Fruit fly (Drosophila melanogaster): ENCODE results near the gene ebd2.

Gene ebd2

DNA sequence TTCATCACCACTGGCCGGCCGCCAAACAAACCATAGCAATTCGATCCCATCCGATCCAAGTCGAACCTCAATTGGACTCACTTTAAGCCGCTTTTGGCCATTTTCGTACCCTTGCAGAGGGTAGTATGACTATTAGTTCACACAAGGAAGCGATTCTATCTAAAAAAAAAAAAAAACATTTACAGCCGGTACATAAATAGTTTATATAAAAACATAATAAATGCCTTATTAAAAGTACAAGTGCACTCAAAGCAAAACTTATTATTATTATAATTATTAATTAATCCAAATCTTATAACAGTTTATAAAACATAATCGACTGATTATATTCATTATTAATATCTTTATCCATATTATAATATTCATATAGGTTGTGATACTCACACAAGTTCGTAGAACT is 7.3 kb upstream of the ebd2 start, which contains the start of gene CG12971:
Gene CG12971 (minus strand): TSS at position 101 of the 400 bp plus-strand sequence.
- TF ChIP-seq CG17801 (GFP tag; optimal IDR thresholded peaks at IDR 0.05; ENCODE audit: partially characterized antibody) = no peak

DNA sequence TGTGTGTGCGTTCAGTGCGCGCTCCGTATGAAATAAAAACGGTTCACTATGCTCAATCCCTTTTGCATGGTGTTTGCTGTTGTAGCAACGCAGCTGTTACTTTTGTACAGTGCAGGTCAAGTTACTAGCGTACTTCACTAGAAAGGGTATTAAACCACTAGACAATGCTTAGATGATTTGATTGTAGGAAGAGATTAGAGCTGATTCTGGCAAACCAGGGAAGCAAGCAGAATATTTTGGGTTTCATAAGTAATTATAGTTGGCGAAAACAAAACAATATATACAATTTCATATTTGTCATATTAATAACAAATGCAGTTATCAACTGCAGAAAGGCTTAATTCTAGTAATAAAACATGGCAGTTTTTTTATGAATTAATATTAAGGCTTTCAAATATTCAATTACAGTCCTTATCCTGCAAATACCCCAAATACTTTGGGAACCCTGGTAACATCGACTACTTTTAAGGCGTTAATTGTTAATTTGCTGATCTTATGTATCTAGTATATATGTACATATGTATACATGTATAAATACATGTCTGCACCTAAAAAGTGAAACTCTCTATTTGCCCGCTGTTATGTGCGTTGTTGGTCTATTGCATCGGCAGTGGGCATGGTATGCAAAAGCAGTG is 1.8 kb downstream of the ebd2 start:
- TF ChIP-seq CG17801 (GFP tag; optimal IDR thresholded peaks at IDR 0.05; ENCODE audit: partially characterized antibody) = no peak

DNA sequence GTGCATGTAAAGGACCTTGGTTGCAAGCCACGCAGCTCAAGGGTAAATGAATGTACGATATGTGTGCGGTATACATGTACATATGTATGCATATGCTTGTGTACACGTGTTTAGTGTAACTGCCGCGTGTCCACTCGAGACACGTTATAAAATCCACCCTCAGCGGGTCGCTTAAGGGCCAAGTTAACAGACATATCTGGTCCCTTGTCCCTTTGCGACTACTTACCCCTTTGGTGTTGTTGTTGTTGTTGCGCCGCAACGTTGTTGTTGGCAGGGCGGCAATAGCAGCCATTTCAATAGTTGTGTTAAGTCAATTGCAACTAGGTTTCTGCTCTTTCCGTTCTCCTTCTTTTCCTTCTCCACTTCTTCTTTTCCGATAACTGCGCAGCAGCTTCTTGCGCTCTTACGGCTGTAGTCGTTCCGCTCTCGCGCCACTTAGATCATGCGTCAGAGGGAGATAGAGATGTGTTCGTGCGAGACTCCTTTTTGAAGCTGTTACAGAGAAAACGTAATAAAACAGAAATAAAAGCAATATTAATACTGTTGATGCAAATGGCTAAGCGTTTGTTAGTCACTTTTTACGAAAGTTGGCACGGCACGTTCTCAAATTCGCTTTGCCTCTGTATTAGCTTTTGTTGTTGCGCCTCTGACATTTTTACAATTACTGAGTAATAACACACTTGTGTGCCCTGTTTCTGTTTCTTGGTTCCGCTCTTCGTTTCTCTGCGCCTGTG is 2.5 kb downstream of the ebd2 start:
- TF ChIP-seq CG17801 (GFP tag; optimal IDR thresholded peaks at IDR 0.05; ENCODE audit: partially characterized antibody) = no peak

DNA sequence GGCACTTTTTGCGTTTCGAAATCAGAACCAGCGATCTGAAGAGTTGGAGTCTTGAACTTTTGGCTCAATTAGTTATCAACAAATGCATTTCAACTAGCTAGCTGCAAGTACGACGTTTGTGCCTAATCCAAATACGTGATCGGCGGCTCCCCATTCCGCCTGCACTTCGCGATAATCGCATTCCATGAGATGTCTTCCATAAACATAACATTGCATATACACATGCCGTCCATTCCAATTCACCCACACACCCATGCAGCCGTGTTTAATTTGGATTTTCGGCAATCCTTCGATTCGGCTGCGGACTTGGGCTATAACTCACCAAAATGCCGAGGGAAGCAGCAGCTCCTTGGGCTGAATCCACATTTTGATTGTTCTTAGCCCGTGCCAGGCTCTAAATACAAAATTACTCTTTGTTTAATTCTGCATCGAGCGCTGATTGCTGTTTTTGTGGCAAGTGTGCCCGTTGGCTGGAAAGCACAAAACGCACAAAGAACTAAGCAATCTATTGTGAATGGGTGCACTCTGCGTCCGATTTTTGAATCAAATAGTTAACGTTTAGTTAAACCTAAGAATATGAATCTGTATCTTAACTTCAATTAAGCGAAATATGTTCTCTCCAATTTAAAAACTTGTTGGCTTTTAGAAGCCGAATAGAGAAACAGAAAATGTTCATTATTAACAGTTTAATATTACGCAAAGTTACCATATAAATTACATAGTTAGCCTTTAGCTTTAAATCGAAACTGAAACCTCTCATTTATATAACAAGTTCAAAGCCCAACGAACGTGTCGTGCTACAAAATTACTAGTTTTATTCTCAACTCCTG is 5.6 kb downstream of the ebd2 start, which contains the start of the genes Tbc1d8-9 and CG32436:
Gene Tbc1d8-9 (minus strand): TSS at position 463 of the 830 bp plus-strand sequence.
Gene CG32436 (plus strand): TSS at position 780 of the 830 bp plus-strand sequence.
- peak; percentile 19 for TF ChIP-seq CG17801 (GFP tag; optimal IDR thresholded peaks at IDR 0.05; ENCODE audit: partially characterized antibody)

DNA sequence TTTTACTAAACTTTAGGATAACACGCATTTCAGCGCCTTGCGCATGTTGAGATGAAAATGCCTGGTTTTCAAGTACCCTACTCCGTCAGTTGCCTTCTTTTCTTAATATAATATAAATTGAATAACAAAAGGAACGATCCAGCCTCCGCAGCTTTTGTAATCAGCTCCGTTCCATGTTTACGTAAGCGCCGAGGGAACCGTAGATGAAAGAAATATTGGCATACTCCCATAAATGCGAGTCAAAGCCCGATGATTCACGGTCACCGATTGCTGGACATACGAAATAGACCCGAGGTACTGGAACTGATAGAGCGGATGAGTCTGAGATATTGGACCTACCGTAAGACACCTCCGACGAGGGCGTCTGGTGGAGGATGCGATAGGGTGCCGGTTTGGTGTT is 6.5 kb downstream of the ebd2 start:
- TF ChIP-seq CG17801 (GFP tag; optimal IDR thresholded peaks at IDR 0.05; ENCODE audit: partially characterized antibody) = no peak

DNA sequence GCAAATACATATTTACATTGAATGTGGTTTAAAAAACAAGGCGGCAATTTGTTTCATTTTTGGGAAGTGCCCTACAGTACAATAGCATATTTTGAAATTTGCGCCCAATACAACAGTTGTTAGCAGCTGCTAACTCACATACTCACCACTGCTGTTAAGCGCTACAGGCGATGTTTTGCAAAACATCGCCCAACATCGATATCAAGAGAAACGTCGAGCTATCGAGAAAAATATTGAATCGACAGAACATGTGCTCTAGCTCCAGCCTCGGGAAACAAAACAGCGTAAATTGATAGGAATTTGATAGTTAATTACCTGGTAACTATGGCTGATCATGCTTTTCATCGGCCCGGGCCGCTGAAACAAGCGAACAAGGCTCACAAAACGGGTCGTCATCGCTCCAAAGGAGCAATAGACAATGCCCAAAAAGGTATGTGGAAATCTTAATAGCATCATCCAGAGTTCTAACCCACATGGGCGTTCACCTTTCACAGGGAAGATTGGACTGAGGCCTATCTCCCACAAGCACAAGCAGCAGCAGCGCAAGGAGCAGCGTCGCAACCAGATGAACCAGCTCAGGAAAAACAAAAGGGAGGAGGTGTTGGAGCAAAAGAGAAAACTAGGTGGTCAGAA is 14.0 kb downstream of the ebd2 start, which contains the start of gene Tsr1:
Gene Tsr1 (plus strand): TSS at position 217 of the 633 bp plus-strand sequence.
- no peak for TF ChIP-seq CG17801 (GFP tag; optimal IDR thresholded peaks at IDR 0.05; ENCODE audit: partially characterized antibody)

DNA sequence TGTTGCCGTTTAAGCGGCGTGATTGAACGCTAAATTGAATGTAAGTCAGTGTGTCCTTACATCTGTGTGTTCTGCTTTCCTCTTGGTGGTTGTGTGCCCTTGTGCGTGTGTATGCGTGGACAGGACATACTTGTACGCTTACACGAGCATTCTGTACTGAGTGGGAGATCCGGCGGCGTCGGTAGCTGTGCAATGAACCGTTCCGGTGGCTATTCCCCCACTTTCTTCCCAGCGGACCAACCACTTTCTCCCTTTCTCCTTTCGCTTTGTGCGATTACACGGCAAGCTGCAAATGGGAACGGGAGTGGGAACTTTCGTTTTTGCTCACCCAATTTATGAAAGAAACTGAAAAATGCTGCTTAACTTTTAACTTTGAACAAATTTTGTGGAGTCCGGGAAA is 24.4 kb downstream of the ebd2 start:
- no peak for TF ChIP-seq CG17801 (GFP tag; optimal IDR thresholded peaks at IDR 0.05; ENCODE audit: partially characterized antibody)

DNA sequence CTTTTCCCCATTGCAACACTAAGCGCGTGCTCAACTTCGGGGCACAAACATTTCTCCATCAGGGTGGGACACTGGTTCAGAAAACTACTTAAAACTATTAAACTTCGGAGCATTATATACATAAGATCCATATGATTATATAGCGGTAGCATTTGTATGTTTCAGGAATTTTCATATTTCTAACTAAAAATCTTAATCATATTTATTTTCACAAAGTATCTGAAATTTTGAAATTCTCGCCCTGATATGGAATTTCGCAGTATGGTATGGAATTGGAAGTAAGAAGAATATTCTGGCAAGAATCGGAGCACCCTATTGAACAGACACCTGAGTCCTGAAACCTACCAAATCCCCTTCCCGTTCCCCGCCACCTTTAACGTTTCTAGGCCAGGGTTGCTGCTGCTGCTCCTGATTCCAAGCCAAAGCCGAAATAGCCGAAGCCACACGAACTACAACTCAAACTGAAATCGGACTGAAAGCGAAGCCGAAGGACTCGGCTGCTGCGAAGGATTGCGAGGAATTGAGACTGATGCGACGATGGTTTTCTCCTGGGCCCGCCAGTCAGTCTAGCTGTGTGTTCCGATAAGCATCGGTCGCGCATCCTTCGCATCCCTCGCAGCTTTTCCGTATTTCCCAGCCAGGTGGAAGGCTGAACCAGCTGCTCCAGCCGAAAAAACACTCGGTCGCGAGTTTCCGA is 27.1 kb downstream of the ebd2 start:
- no peak for TF ChIP-seq CG17801 (GFP tag; optimal IDR thresholded peaks at IDR 0.05; ENCODE audit: partially characterized antibody)

DNA sequence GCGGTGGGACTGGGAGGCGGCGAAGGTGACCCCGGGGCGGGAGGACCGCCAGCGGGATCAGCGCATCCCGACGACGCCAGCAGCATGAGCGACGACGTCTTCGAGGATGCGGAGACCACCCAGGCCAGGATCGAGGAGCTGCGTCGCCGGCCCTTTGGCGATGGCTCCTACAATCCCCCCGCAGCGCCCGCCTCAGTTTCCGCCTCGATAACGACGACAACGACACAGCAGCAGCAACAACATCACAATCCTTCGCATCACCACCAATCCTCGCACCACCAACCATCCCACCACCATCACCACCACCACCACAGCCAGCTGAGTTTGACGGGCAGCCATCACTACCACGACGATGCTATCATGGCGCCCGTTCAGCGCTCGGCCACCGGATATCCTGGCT is 29.1 kb downstream of the ebd2 start:
- no peak for TF ChIP-seq CG17801 (GFP tag; optimal IDR thresholded peaks at IDR 0.05; ENCODE audit: partially characterized antibody)

DNA sequence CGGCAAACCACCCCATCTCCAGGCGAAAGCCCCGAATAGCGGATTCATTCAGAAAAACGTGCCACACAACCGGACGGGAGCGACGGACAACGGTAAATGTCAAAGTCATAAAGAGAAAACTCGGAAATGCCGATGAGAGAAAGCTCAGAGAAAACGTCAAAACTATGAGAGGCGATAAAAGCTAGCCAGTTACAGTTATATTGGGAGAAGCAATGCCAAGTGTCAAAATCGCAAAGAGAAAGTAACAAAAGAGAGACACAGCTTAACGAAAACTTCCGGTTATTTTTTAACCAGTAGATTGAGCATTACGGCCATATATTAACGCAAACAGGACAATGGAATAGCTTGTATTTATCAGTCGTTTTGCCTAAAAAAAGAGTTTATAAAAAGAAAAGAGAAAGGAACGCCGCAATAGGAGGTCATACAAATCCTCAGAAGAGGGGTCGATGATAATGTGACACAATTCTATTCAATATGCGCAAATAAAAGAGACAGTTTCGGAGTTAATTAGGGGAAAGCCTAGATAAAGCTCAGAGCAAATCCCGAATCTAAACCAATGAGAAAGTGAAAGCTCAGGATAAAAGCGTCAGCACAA is 29.7 kb downstream of the ebd2 start:
- no peak for TF ChIP-seq CG17801 (GFP tag; optimal IDR thresholded peaks at IDR 0.05; ENCODE audit: partially characterized antibody)

DNA sequence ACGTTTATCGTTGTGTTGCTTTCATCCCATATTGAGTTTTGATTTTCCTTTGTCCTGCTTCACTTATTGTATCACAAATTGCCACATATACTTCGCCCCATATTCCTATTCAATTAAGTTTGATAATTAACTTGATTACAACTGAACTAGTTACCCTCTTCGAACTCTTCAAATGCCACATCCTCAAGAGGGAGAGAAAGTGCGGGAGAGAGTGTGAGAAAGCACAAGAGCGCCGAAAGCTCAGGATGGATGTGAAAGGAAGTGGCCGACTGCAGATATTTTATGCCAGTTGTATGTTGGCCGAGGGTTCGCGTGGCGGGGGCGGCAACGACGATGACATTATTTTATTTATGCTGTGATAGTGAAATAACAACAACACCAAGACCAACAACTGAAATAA is 30.6 kb downstream of the ebd2 start, which contains the start of gene Rab26:
Gene Rab26 (plus strand): TSS at position 301 of the 400 bp plus-strand sequence.
- TF ChIP-seq CG17801 (GFP tag; optimal IDR thresholded peaks at IDR 0.05; ENCODE audit: partially characterized antibody) = no peak

DNA sequence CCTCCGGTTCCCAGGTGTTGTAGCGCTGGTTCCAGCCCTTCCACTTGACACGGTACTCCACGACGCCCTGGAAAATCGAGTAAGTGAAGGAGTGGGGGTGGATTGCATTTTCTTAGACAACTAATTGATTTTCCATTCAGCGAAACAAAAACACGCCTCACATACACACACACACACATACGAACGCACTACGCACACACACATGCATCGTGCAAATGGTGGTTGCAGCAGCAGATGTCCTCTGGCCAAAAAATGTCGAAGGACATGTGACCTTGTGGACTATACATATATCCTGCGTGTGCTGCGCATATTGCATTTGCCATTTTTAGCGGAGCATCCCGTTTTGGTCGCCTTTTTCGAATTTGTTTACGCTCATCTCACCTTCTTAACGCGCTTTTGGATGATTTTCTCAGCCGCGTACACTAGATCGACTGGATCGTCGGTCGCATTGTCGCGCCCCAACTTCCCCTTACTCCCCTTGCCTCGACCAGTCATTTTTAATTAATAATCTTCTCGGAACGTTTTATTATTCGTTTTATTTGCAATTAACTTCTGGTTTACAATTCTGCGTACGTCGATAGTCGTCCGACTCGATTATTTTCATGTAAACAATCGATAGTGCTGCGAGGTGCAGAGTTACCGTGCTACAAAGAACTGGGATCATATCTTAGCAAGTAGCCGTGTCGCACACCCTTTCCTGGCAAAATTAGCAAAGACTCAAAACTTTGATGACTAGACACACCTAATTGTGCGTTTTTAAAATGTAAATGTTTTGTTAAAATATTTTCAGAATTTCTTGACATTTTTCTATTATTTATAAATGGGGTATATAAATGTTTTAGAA is 31.4 kb downstream of the ebd2 start, which contains the start of gene Pc:
Gene Pc (minus strand): TSS at position 605 of the 844 bp plus-strand sequence.
- TF ChIP-seq CG17801 (GFP tag; optimal IDR thresholded peaks at IDR 0.05; ENCODE audit: partially characterized antibody) = peak; percentile 9

DNA sequence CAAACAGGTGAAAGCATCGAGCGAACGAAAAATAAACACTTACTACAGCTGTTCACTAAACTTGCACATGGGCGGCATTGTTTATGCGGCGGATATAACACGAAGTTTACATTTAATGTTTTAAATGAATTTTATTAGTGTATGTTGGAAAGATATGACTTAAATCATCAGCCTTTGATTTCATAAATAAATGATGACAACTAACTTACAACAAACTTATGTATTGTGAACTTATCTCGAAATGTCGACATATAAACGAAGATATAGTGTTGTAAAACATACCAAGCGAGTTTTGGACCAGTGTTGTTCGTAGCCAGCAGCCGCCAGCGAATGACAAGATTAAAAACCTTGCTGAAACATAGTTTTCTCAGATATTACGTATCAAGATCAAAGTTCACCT is 44.7 kb downstream of the ebd2 start, which contains the start of the genes CG11309 and CG7632:
Gene CG11309 (minus strand): TSS at position 259 of the 400 bp plus-strand sequence.
Gene CG7632 (plus strand): TSS at position 298 of the 400 bp plus-strand sequence.
- TF ChIP-seq CG17801 (GFP tag; optimal IDR thresholded peaks at IDR 0.05; ENCODE audit: partially characterized antibody) = peak; percentile 100

Measured in ovary, adult (tissue).